Worm (Caenorhabditis elegans): ENCODE results near the gene snf-3.

DNA sequence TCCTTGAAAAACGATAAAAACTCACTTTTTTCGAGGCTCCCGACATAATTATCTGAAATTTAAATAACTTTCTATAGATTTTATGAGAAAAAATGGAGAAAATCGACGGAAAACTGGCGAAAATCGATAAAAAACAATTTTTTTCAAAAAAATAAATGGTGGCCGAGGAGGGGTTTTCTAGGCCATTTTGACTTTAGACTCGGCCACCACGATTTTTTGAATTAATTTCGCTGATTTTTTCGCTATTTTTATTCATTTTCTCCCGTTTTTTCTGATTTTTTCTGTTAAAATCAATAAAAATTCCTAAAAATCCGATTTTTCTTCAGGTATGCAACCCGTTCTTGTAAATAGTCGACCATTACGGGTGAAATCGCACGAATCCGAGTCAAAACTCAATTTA lies 31.4 kb downstream of the snf-3 start, which contains the start of the genes sut-1 and eri-3:
- TF ChIP-seq sea-2 (GFP tag; IDR thresholded peaks at IDR 0.05) (no peak), ceh-91 (GFP tag; IDR thresholded peaks at IDR 0.05) (no peak), nhr-90 (tag; optimal IDR thresholded peaks at IDR 0.05) (no peak), snpc-4 (GFP tag; optimal IDR thresholded peaks at IDR 0.05) (no peak), snpc-4 (tag; optimal IDR thresholded peaks at IDR 0.05) (no peak), T07F8.4 (tag; optimal IDR thresholded peaks at IDR 0.05) (no peak), ztf-22 (GFP tag; optimal IDR thresholded peaks at IDR 0.05) (no peak), xnd-1 (tag; optimal IDR thresholded peaks at IDR 0.05) (no peak)

Data from whole organism, young adult.